Fruit fly (Drosophila melanogaster) whole organism, embryonic: ENCODE data around the gene Hs2st.

ENCODE experiments used
- ATbp ChIP-seq: fragments of 200-800 bp; sonication (Bioruptor generic); optimal IDR thresholded peaks from 2 replicates; lab custom pipeline; 2017; ENCODE audit warnings: missing biosample characterization, mild to moderate bottlenecking, missing genetic modification characterization, missing genetic modification reagents
- BtbVII ChIP-seq: fragments of 200-800 bp; sonication (Bioruptor generic); optimal IDR thresholded peaks from 3 replicates; lab custom pipeline; 2017; ENCODE audit warnings: missing biosample characterization, mild to moderate bottlenecking, missing genetic modification characterization
- Bteb2 ChIP-seq: fragments of 200-800 bp; sonication (Bioruptor generic); optimal IDR thresholded peaks from 2 replicates; lab custom pipeline; 2016; ENCODE audit warnings: missing biosample characterization, missing genetic modification characterization
- CG1024 ChIP-seq: fragments of 200-800 bp; sonication (Bioruptor generic); IDR thresholded peaks from 2 replicates; pipeline ENCODE4 v1.3.6; 2022; ENCODE audit warnings: missing biosample characterization, missing genetic modification characterization
- CG11504 ChIP-seq: fragments of 200-800 bp; sonication (Bioruptor generic); optimal IDR thresholded peaks from 3 replicates; lab custom pipeline; 2019; ENCODE audit warnings: missing biosample characterization, mild to moderate bottlenecking, missing genetic modification characterization, moderate library complexity
- CG12104 ChIP-seq: fragments of 200-800 bp; sonication (Bioruptor generic); optimal IDR thresholded peaks from 3 replicates; lab custom pipeline; 2016; ENCODE audit warnings: missing biosample characterization, missing genetic modification characterization
- CG1233 ChIP-seq: fragments of 200-800 bp; sonication (Bioruptor generic); optimal IDR thresholded peaks from 4 replicates; lab custom pipeline; 2018; ENCODE audit warnings: missing biosample characterization, mild to moderate bottlenecking, missing genetic modification characterization
- CG12391 ChIP-seq: fragments of 200-800 bp; sonication (Bioruptor generic); optimal IDR thresholded peaks from 3 replicates; lab custom pipeline; 2018; ENCODE audit warnings: missing biosample characterization, mild to moderate bottlenecking, missing genetic modification characterization, moderate library complexity
- CG12659 ChIP-seq: fragments of 200-800 bp; sonication (Bioruptor generic); optimal IDR thresholded peaks from 3 replicates; lab custom pipeline; 2017; ENCODE audit warnings: mild to moderate bottlenecking, missing biosample characterization, missing genetic modification reagents, missing genetic modification characterization
- CG13424 ChIP-seq: fragments of 200-800 bp; sonication (Bioruptor generic); optimal IDR thresholded peaks from 2 replicates; lab custom pipeline; 2019; ENCODE audit warnings: missing biosample characterization, mild to moderate bottlenecking, missing genetic modification characterization, moderate library complexity
- CG14050 ChIP-seq: fragments of 200-800 bp; sonication (Bioruptor generic); IDR thresholded peaks from 3 replicates; pipeline ENCODE4 v1.3.6; 2022; ENCODE audit warnings: missing biosample characterization, missing genetic modification characterization
- CG15269 ChIP-seq: fragments of 200-800 bp; sonication (Bioruptor generic); optimal IDR thresholded peaks from 2 replicates; lab custom pipeline; 2018; ENCODE audit warnings: missing biosample characterization, mild to moderate bottlenecking, missing genetic modification characterization, moderate library complexity
- CG16863 ChIP-seq: fragments of 200-800 bp; sonication (Bioruptor generic); optimal IDR thresholded peaks from 3 replicates; lab custom pipeline; 2016; ENCODE audit warnings: missing biosample characterization, missing genetic modification characterization
- CG17612 ChIP-seq: fragments of 200-800 bp; sonication (Bioruptor generic); IDR thresholded peaks from 2 replicates; pipeline ENCODE4 v1.3.6; 2022; ENCODE audit warnings: missing biosample characterization, missing genetic modification characterization
- CG18011 ChIP-seq: fragments of 200-800 bp; sonication (Bioruptor generic); optimal IDR thresholded peaks from 2 replicates; lab custom pipeline; 2017; ENCODE audit warnings: missing biosample characterization, missing genetic modification characterization, mild to moderate bottlenecking, moderate library complexity, missing genotype
- CG2712 ChIP-seq: fragments of 200-800 bp; optimal IDR thresholded peaks from 3 replicates; lab custom pipeline; 2019; ENCODE audit warnings: missing biosample characterization, mild to moderate bottlenecking, missing genetic modification characterization, moderate library complexity
- CG2889 ChIP-seq: fragments of 200-800 bp; sonication (Bioruptor generic); IDR thresholded peaks from 3 replicates; pipeline ENCODE4 v1.3.6; 2022; ENCODE audit warnings: missing biosample characterization, missing genetic modification characterization
- CG32532 ChIP-seq: fragments of 200-800 bp; sonication (Bioruptor generic); IDR thresholded peaks from 2 replicates; pipeline ENCODE4 v1.3.6; 2022; ENCODE audit warnings: missing biosample characterization, missing genetic modification characterization
- CG4360 ChIP-seq: fragments of 200-800 bp; sonication (Bioruptor generic); IDR thresholded peaks from 2 replicates; pipeline ENCODE4 v1.3.6; 2022; ENCODE audit warnings: missing biosample characterization, missing genetic modification characterization
- CG5245 ChIP-seq: fragments of 200-800 bp; sonication (Bioruptor generic); optimal IDR thresholded peaks from 3 replicates; lab custom pipeline; 2016; ENCODE audit warnings: missing biosample characterization, missing genetic modification characterization
- CG7987 ChIP-seq: fragments of 200-800 bp; sonication (Bioruptor generic); optimal IDR thresholded peaks from 2 replicates; lab custom pipeline; 2018; ENCODE audit warnings: missing biosample characterization, mild to moderate bottlenecking, missing genetic modification characterization, moderate library complexity
- CG8089 ChIP-seq: fragments of 200-800 bp; sonication (Bioruptor generic); optimal IDR thresholded peaks from 3 replicates; lab custom pipeline; 2016; ENCODE audit warnings: missing biosample characterization, missing genetic modification characterization
- CG8924 ChIP-seq: fragments of 200-800 bp; optimal IDR thresholded peaks from 3 replicates; lab custom pipeline; 2019; ENCODE audit warnings: missing biosample characterization, mild to moderate bottlenecking, missing genetic modification characterization, moderate library complexity
- CG9876 ChIP-seq: fragments of 200-800 bp; sonication (Bioruptor generic); optimal IDR thresholded peaks from 2 replicates; lab custom pipeline; 2016; ENCODE audit warnings: missing biosample characterization, missing genetic modification characterization
- Dip2 ChIP-seq: fragments of 200-800 bp; sonication (Bioruptor generic); IDR thresholded peaks from 2 replicates; pipeline ENCODE4 v1.3.6; 2022; ENCODE audit warnings: missing biosample characterization, missing genetic modification characterization
- Dp ChIP-seq: fragments of 200-800 bp; sonication (Bioruptor generic); optimal IDR thresholded peaks from 2 replicates; lab custom pipeline; 2018; ENCODE audit warnings: missing biosample characterization, mild to moderate bottlenecking, missing genetic modification characterization, moderate library complexity
- Hand ChIP-seq: fragments of 200-800 bp; sonication (Bioruptor generic); optimal IDR thresholded peaks from 2 replicates; lab custom pipeline; 2017; ENCODE audit warnings: mild to moderate bottlenecking, missing biosample characterization, missing genetic modification reagents, missing genetic modification characterization
- HmgZ ChIP-seq: fragments of 200-800 bp; sonication (Bioruptor generic); optimal IDR thresholded peaks from 2 replicates; lab custom pipeline; 2018; ENCODE audit warnings: missing biosample characterization, mild to moderate bottlenecking, missing genetic modification characterization
- Hmr ChIP-seq: fragments of 200-800 bp; sonication (Bioruptor generic); optimal IDR thresholded peaks from 3 replicates; lab custom pipeline; 2017; ENCODE audit warnings: mild to moderate bottlenecking, missing biosample characterization, missing genetic modification reagents, missing genetic modification characterization
- MTF-1 ChIP-seq: fragments of 200-800 bp; sonication (Bioruptor generic); optimal IDR thresholded peaks from 2 replicates; lab custom pipeline; 2018; ENCODE audit warnings: missing biosample characterization, mild to moderate bottlenecking, missing genetic modification characterization, borderline replicate concordance
- Meics ChIP-seq: fragments of 200-800 bp; sonication (Bioruptor generic); optimal IDR thresholded peaks from 2 replicates; lab custom pipeline; 2017; ENCODE audit warnings: missing biosample characterization, mild to moderate bottlenecking, missing genetic modification characterization
- Rfx ChIP-seq: fragments of 200-800 bp; sonication (Bioruptor generic); IDR thresholded peaks from 2 replicates; pipeline ENCODE4 v1.3.6; 2022; ENCODE audit warnings: missing biosample characterization, missing genetic modification characterization
- Sry-δ ChIP-seq: fragments of 200-800 bp; sonication (Bioruptor generic); optimal IDR thresholded peaks from 2 replicates; lab custom pipeline; 2016; ENCODE audit warnings: missing biosample characterization, missing genetic modification characterization
- Tbp ChIP-seq: fragments of >200 bp; optimal IDR thresholded peaks from 2 replicates; lab custom pipeline; 2018; ENCODE audit warnings: missing biosample characterization, missing genetic modification characterization
- Trl ChIP-seq, 3 experiments: fragments of >200 bp in 2 of 3; fragments of 200-800 bp in 1 of 3; sonication (Bioruptor generic) in 1 of 3; optimal IDR thresholded peaks; 2 replicates in 1 of 3; 3 replicates in 2 of 3; lab custom pipeline; 2016 to 2017; ENCODE audit warnings: missing biosample characterization in 1 of 3, missing genetic modification characterization in 1 of 3
- ase ChIP-seq: fragments of 200-800 bp; sonication (Bioruptor generic); IDR thresholded peaks from 3 replicates; pipeline ENCODE4 v1.3.6; 2022; ENCODE audit warnings: missing biosample characterization, missing genetic modification characterization
- bab2 ChIP-seq: fragments of 200-800 bp; sonication (Bioruptor generic); optimal IDR thresholded peaks from 2 replicates; lab custom pipeline; 2016; ENCODE audit warnings: missing biosample characterization, missing genetic modification characterization
- chm ChIP-seq: fragments of 200-800 bp; sonication (Bioruptor generic); IDR thresholded peaks from 2 replicates; pipeline ENCODE4 v1.3.6; 2022; ENCODE audit warnings: missing biosample characterization, missing genetic modification characterization
- cwo ChIP-seq: fragments of 200-800 bp; sonication (Bioruptor generic); optimal IDR thresholded peaks from 3 replicates; lab custom pipeline; 2017; ENCODE audit warnings: missing biosample characterization, missing genetic modification characterization, mild to moderate bottlenecking, moderate library complexity, missing genetic modification reagents
- fd102C ChIP-seq: fragments of 200-800 bp; sonication (Bioruptor generic); optimal IDR thresholded peaks from 2 replicates; lab custom pipeline; 2018; ENCODE audit warnings: missing biosample characterization, mild to moderate bottlenecking, missing genetic modification characterization, moderate library complexity
- fd3F ChIP-seq: fragments of 200-800 bp; sonication (Bioruptor generic); optimal IDR thresholded peaks from 2 replicates; lab custom pipeline; 2018; ENCODE audit warnings: missing biosample characterization, mild to moderate bottlenecking, missing genetic modification characterization, moderate library complexity
- klu ChIP-seq: fragments of 200-800 bp; sonication (Bioruptor generic); IDR thresholded peaks from 2 replicates; pipeline ENCODE4 v1.3.6; 2022; ENCODE audit warnings: missing biosample characterization, missing genetic modification characterization
- lab ChIP-seq: fragments of 200-800 bp; sonication (Bioruptor generic); optimal IDR thresholded peaks from 3 replicates; lab custom pipeline; 2017; ENCODE audit warnings: missing biosample characterization, missing genetic modification characterization, mild to moderate bottlenecking, moderate library complexity, missing genetic modification reagents
- nerfin-1 ChIP-seq: fragments of 200-800 bp; sonication (Bioruptor generic); optimal IDR thresholded peaks from 3 replicates; lab custom pipeline; 2019; ENCODE audit warnings: missing biosample characterization, mild to moderate bottlenecking, missing genetic modification characterization, moderate library complexity
- pfk ChIP-seq: fragments of 200-800 bp; sonication (Bioruptor generic); optimal IDR thresholded peaks from 2 replicates; lab custom pipeline; 2018; ENCODE audit warnings: missing biosample characterization, mild to moderate bottlenecking, missing genetic modification characterization, moderate library complexity
- ranshi ChIP-seq: fragments of 200-800 bp; sonication (Bioruptor generic); IDR thresholded peaks from 2 replicates; pipeline ENCODE4 v1.3.6; 2022; ENCODE audit warnings: missing biosample characterization, missing genetic modification characterization
- repo ChIP-seq: fragments of 200-800 bp; sonication (Bioruptor generic); optimal IDR thresholded peaks from 2 replicates; lab custom pipeline; 2016; ENCODE audit warnings: missing biosample characterization, missing genetic modification characterization
- shn ChIP-seq: fragments of 200-800 bp; sonication (Bioruptor generic); optimal IDR thresholded peaks from 3 replicates; lab custom pipeline; 2016; ENCODE audit warnings: missing biosample characterization, missing genetic modification characterization
- tin ChIP-seq: fragments of 200-800 bp; sonication (Bioruptor generic); optimal IDR thresholded peaks from 3 replicates; lab custom pipeline; 2016; ENCODE audit warnings: missing biosample characterization, missing genetic modification characterization
- ttk ChIP-seq: fragments of 200-800 bp; sonication (Bioruptor generic); IDR thresholded peaks from 2 replicates; pipeline ENCODE4 v2.1.2; 2022; ENCODE audit warnings: missing biosample characterization, missing genetic modification characterization
- vvl ChIP-seq: fragments of 200-800 bp; sonication (Bioruptor generic); IDR thresholded peaks from 2 replicates; pipeline ENCODE4 v1.3.6; 2022; ENCODE audit warnings: missing biosample characterization, missing genetic modification characterization

Gene Hs2st

DNA sequence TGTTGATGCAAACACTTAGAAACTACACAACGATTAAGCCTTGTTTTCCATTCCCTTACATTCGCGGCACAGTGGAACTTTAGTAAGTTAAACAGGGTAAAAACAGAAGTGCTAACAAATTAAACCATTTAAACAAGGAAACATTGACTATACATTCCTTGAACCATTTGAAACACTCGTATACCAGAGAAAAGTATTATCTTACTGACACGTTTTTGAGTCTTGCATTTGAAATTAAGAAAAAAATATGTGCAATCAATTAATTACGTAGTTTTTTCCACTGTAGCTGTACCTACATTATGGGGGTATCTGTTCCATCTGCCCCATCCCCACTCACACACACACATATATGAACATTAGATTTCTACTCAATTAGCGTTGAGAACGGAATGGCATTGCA lies 11.3 kb downstream of the Hs2st start (continued):
- TF ChIP-seq CG14050 (GFP tag; lab: Robert Waterston, UW) (no peak), CG1233 (GFP tag; lab: Kevin White, UChicago) (no peak), CG12391 (tag; lab: Kevin White, UChicago) (peak; percentile 25), CG8924 (tag; lab: Kevin White, UChicago) (peak; percentile 7), Hand (GFP tag; lab: Kevin White, UChicago) (no peak), HmgZ (no peak), CG8089 (GFP tag; lab: Kevin White, UChicago) (no peak), Dip2 (GFP tag; lab: Robert Waterston, UW) (no peak), fd3F (GFP tag; lab: Kevin White, UChicago) (no peak), Dp (GFP tag; lab: Kevin White, UChicago) (no peak), chm (GFP tag; lab: Robert Waterston, UW) (no peak), CG15269 (tag; lab: Kevin White, UChicago) (peak; percentile 12), tin (GFP tag; lab: Kevin White, UChicago) (no peak), ranshi (no peak), Meics (GFP tag; lab: Kevin White, UChicago) (peak; percentile 10), nerfin-1 (tag; lab: Kevin White, UChicago) (peak; percentile 25), BtbVII (no peak), pfk (GFP tag; lab: Kevin White, UChicago) (no peak), CG2889 (no peak), Tbp (no peak), CG16863 (GFP tag; lab: Kevin White, UChicago) (no peak), CG11504 (peak; percentile 10), CG2712 (tag; lab: Kevin White, UChicago) (peak; percentile 39), Rfx (GFP tag; lab: Robert Waterston, UW) (no peak), lab (GFP tag; lab: Kevin White, UChicago) (peak; percentile 46), CG17612 (no peak), CG12104 (GFP tag; lab: Kevin White, UChicago) (no peak), klu (GFP tag; lab: Robert Waterston, UW) (no peak), repo (no peak), ATbp (GFP tag; lab: Kevin White, UChicago) (no peak), CG18011 (GFP tag; lab: Kevin White, UChicago) (no peak), CG12659 (peak; percentile 6), fd102C (GFP tag; lab: Kevin White, UChicago) (no peak), ase (GFP tag; lab: Robert Waterston, UW) (no peak), Trl (optimal IDR thresholded peaks at IDR 0.05; lab: Kevin White, UChicago) (no peak), Trl (GFP tag; optimal IDR thresholded peaks at IDR 0.05; lab: Kevin White, UChicago) (no peak), MTF-1 (GFP tag; lab: Kevin White, UChicago) (no peak), CG7987 (no peak), vvl (peak; percentile 13; the same call in 1 of the 2 replicates), Sry-δ (GFP tag; lab: Kevin White, UChicago) (no peak), Bteb2 (GFP tag; lab: Kevin White, UChicago) (no peak), cwo (peak; percentile 17), bab2 (GFP tag; lab: Kevin White, UChicago) (no peak), shn (GFP tag; lab: Kevin White, UChicago) (no peak), CG9876 (GFP tag; lab: Kevin White, UChicago) (no peak), CG1024 (GFP tag; lab: Robert Waterston, UW) (no peak), CG5245 (no peak), ttk (no peak), Hmr (GFP tag; lab: Kevin White, UChicago) (peak; percentile 27), CG32532 (GFP tag; lab: Robert Waterston, UW) (no peak), CG13424 (no peak), CG4360 (GFP tag; lab: Robert Waterston, UW) (no peak)
